Fruit fly (Drosophila melanogaster): ENCODE results near the gene r.

r gene

dm6 chrX:16690499-16690898, 35.3 kb downstream of the r start (continued):
- TF ChIP-seq ind (GFP tag; optimal IDR thresholded peaks at IDR 0.05) (no peak), CG1603 (tag; optimal IDR thresholded peaks at IDR 0.05) (peak; percentile 42), dmrt11E (tag; optimal IDR thresholded peaks at IDR 0.05) (no peak), so (GFP tag; IDR thresholded peaks at IDR 0.05) (0 out of 3 replicates have a peak, but pooled peaks have one; percentile 38), CG10321 (GFP tag; IDR thresholded peaks at IDR 0.05) (no peak), CG12104 (GFP tag; optimal IDR thresholded peaks at IDR 0.05) (no peak), CG16779 (GFP tag; IDR thresholded peaks at IDR 0.05) (no peak), CG4424 (GFP tag; optimal IDR thresholded peaks at IDR 0.05) (no peak), CG43689 (GFP tag; IDR thresholded peaks at IDR 0.05) (no peak), HLH3B (GFP tag; IDR thresholded peaks at IDR 0.05) (peak; percentile 44; the same call in 1 of the 2 replicates), BEAF-32 (GFP tag; optimal IDR thresholded peaks at IDR 0.05) (no peak), CG7963 (GFP tag; IDR thresholded peaks at IDR 0.05; ENCODE audit: partially characterized antibody) (no peak), rib (GFP tag; IDR thresholded peaks at IDR 0.05) (no peak), wek (GFP tag; optimal IDR thresholded peaks at IDR 0.05) (no peak), Blimp-1 (GFP tag; optimal IDR thresholded peaks at IDR 0.05) (peak; percentile 28), croc (GFP tag; conservative IDR thresholded peaks at IDR 0.05) (peak; percentile 16; the same call in 1 of the 3 replicates), Doc3 (GFP tag; IDR thresholded peaks at IDR 0.05; ENCODE audit: partially characterized antibody) (no peak), Gug (GFP tag; IDR thresholded peaks at IDR 0.05) (peak; percentile 52; the same call in 2 of the 4 replicates), Abd-B (GFP tag; optimal IDR thresholded peaks at IDR 0.05) (no peak), aop (GFP tag; IDR thresholded peaks at IDR 0.05) (no peak), CG7372 (GFP tag; IDR thresholded peaks at IDR 0.05) (no peak), Hsf (GFP tag; optimal IDR thresholded peaks at IDR 0.05) (peak; percentile 25), sqz (GFP tag; optimal IDR thresholded peaks at IDR 0.05) (no peak), CG32767 (GFP tag; IDR thresholded peaks at IDR 0.05) (no peak), CG17912 (GFP tag; optimal IDR thresholded peaks at IDR 0.05) (no peak), maf-S (GFP tag; optimal IDR thresholded peaks at IDR 0.05) (no peak), CG10654 (GFP tag; optimal IDR thresholded peaks at IDR 0.05) (no peak), dimm (GFP tag; IDR thresholded peaks at IDR 0.05) (no peak), dysf (GFP tag; IDR thresholded peaks at IDR 0.05) (peak; percentile 53; the same call in 2 of the 3 replicates), CG7928 (GFP tag; optimal IDR thresholded peaks at IDR 0.05) (no peak), schlank (tag; optimal IDR thresholded peaks at IDR 0.05) (no peak), CG11085 (GFP tag; IDR thresholded peaks at IDR 0.05) (no peak), CG13123 (GFP tag; optimal IDR thresholded peaks at IDR 0.05) (no peak), sna (GFP tag; IDR thresholded peaks at IDR 0.05; ENCODE audit: partially characterized antibody) (no peak), CG7271 (tag; optimal IDR thresholded peaks at IDR 0.05) (no peak), CG10462 (GFP tag; optimal IDR thresholded peaks at IDR 0.05) (no peak), unpg (GFP tag; optimal IDR thresholded peaks at IDR 0.05) (peak; percentile 47), ase (GFP tag; IDR thresholded peaks at IDR 0.05) (no peak), en (GFP tag; optimal IDR thresholded peaks at IDR 0.05) (no peak), CG9797 (GFP tag; optimal IDR thresholded peaks at IDR 0.05) (no peak), Hr78 (GFP tag; optimal IDR thresholded peaks at IDR 0.05) (no peak), Sry-δ (GFP tag; optimal IDR thresholded peaks at IDR 0.05) (no peak), CG10147 (GFP tag; optimal IDR thresholded peaks at IDR 0.05) (no peak), bowl (GFP tag; IDR thresholded peaks at IDR 0.05) (no peak), NC2β (GFP tag; optimal IDR thresholded peaks at IDR 0.05) (no peak), Trl (optimal IDR thresholded peaks at IDR 0.05) (no peak), Trl (GFP tag; optimal IDR thresholded peaks at IDR 0.05) (no peak), CG17568 (GFP tag; optimal IDR thresholded peaks at IDR 0.05) (no peak), CG14965 (GFP tag; optimal IDR thresholded peaks at IDR 0.05; ENCODE audit: borderline replicate concordance) (no peak), Lhr (GFP tag; optimal IDR thresholded peaks at IDR 0.05) (no peak), Nf-YB (GFP tag; optimal IDR thresholded peaks at IDR 0.05) (no peak), wdn (GFP tag; IDR thresholded peaks at IDR 0.05) (no peak)
